Fruit fly (Drosophila melanogaster) whole organism, adult: ENCODE data around the gene CG32163.

Experiments used
- Hr96 ChIP-seq: fragments of 200-800 bp; sonication (Bioruptor generic); optimal IDR thresholded peaks from 2 replicates; lab custom pipeline; 2016; ENCODE audit warnings: missing biosample characterization, missing genetic modification characterization
- toe ChIP-seq: fragments of 200-800 bp; sonication (Bioruptor generic); optimal IDR thresholded peaks from 2 replicates; lab custom pipeline; 2016; ENCODE audit warnings: missing biosample characterization, missing genetic modification characterization

dm6 chr3L:16566700-16567221 lies 20.2 kb upstream of the CG32163 start, which contains the start of gene UQCR-6.4L:
- TF ChIP-seq Hr96 (no peak), toe (GFP tag; lab: Kevin White, UChicago) (no peak)
